Worm (Caenorhabditis elegans): ENCODE results near the gene srsy-1.

- TF ChIP-seq ztf-11 (tag; optimal IDR thresholded peaks at IDR 0.05) (no peak), ama-1 (optimal IDR thresholded peaks at IDR 0.05) (no peak), ZK546.5 (tag; optimal IDR thresholded peaks at IDR 0.05) (no peak), dmd-4 (tag; optimal IDR thresholded peaks at IDR 0.05) (no peak)
These were observed 41.7 kb downstream of the srsy-1 start, which contains the start of gene srb-13 for ce11 chrII:5157525-5157924.
